Worm (Caenorhabditis elegans) whole organism, mixed stage, embryonic: ENCODE data around the gene R07B1.9.

Experiments
- lsy-2 ChIP-seq: fragments of 150-350 bp; optimal IDR thresholded peaks from 2 replicates; lab custom pipeline; 2014; ENCODE audit warnings: missing biosample characterization, missing genetic modification characterization
- snpc-4 ChIP-seq: fragments of 150-350 bp; optimal IDR thresholded peaks from 2 replicates; lab custom pipeline; 2014; ENCODE audit warnings: missing biosample characterization, missing genetic modification characterization
- unc-39 ChIP-seq: fragments of 150-350 bp; optimal IDR thresholded peaks from 2 replicates; lab custom pipeline; 2014; ENCODE audit warnings: missing biosample characterization, missing genetic modification characterization

DNA sequence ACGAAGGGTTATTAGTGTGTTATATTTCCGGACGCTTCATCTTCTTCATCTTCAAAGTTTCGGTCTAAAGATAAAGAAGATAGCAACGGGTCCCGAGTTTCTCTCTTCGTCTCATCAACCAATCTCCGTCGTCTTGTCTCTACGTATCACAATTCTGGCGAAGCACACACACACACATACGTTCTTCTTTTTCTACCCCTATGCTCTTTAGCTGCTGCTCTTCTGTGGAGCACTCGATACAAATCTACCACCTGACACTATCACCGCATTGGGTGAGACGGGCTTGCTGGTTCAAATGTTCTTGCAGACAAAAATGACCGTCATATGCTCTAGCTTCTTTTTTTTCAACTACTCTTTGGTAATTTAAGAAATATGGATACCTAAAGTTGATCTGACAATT lies 44.8 kb upstream of the R07B1.9 start:
- TF ChIP-seq lsy-2 (tag; lab: Kevin White, UChicago), result no peak
- no peak for TF ChIP-seq unc-39 (tag; lab: Kevin White, UChicago)
- no peak for TF ChIP-seq snpc-4
